Fruit fly (Drosophila melanogaster) whole organism, embryonic: ENCODE results near the gene Syx4.

Experiments
- Adf1 ChIP-seq: fragments of 200-800 bp; sonication (Bioruptor generic); IDR thresholded peaks from 2 replicates; pipeline ENCODE4 v1.3.6; 2022; ENCODE audit warnings: missing biosample characterization, missing genetic modification characterization
- Antp ChIP-seq: fragments of 200-800 bp; sonication (Bioruptor generic); optimal IDR thresholded peaks from 3 replicates; lab custom pipeline; 2016; ENCODE audit warnings: missing biosample characterization, missing genetic modification characterization
- B-H2 ChIP-seq: fragments of 200-800 bp; sonication (Bioruptor generic); optimal IDR thresholded peaks from 2 replicates; lab custom pipeline; 2018; ENCODE audit warnings: missing biosample characterization, mild to moderate bottlenecking, missing genetic modification characterization
- BEAF-32 ChIP-seq: fragments of 200-800 bp; sonication (Bioruptor generic); optimal IDR thresholded peaks from 3 replicates; lab custom pipeline; 2017; ENCODE audit warnings: missing biosample characterization, missing genetic modification characterization, mild to moderate bottlenecking, moderate library complexity, missing genetic modification reagents
- CG10274 ChIP-seq: fragments of 200-800 bp; sonication (Bioruptor generic); optimal IDR thresholded peaks from 3 replicates; lab custom pipeline; 2017; ENCODE audit warnings: missing biosample characterization, mild to moderate bottlenecking, missing genetic modification characterization
- CG11085 ChIP-seq: fragments of 200-800 bp; sonication (Bioruptor generic); IDR thresholded peaks from 2 replicates; pipeline ENCODE4 v1.3.6; 2022; ENCODE audit warnings: missing biosample characterization, missing genetic modification characterization
- CG11695 ChIP-seq: fragments of 200-800 bp; sonication (Bioruptor generic); IDR thresholded peaks from 3 replicates; pipeline ENCODE4 v1.3.6; 2022; ENCODE audit warnings: missing biosample characterization, missing genetic modification characterization
- CG13775 ChIP-seq: fragments of 200-800 bp; sonication (Bioruptor generic); optimal IDR thresholded peaks from 3 replicates; lab custom pipeline; 2017; ENCODE audit warnings: missing biosample characterization, mild to moderate bottlenecking, missing genetic modification characterization
- CG14860 ChIP-seq: fragments of 200-800 bp; sonication (Bioruptor generic); IDR thresholded peaks from 3 replicates; pipeline ENCODE4 v1.3.6; 2022; ENCODE audit warnings: missing biosample characterization, missing genetic modification characterization; ENCODE audit not compliant: partially characterized antibody
- CG17612 ChIP-seq: fragments of 200-800 bp; sonication (Bioruptor generic); IDR thresholded peaks from 2 replicates; pipeline ENCODE4 v1.3.6; 2022; ENCODE audit warnings: missing biosample characterization, missing genetic modification characterization
- CG18262 ChIP-seq: fragments of 200-800 bp; optimal IDR thresholded peaks from 3 replicates; lab custom pipeline; 2019; ENCODE audit warnings: missing biosample characterization, mild to moderate bottlenecking, missing genetic modification characterization, moderate library complexity
- CG2875 ChIP-seq: fragments of 200-800 bp; sonication (Bioruptor generic); optimal IDR thresholded peaks from 2 replicates; lab custom pipeline; 2017; ENCODE audit warnings: missing biosample characterization, mild to moderate bottlenecking, missing genetic modification characterization, missing genetic modification reagents
- CG31441 ChIP-seq: fragments of 200-800 bp; sonication (Bioruptor generic); IDR thresholded peaks from 2 replicates; pipeline ENCODE4 v1.3.6; 2022; ENCODE audit warnings: missing biosample characterization, missing genetic modification characterization
- CG3281 ChIP-seq: fragments of 200-800 bp; sonication (Bioruptor generic); optimal IDR thresholded peaks from 3 replicates; lab custom pipeline; 2017; ENCODE audit warnings: missing biosample characterization, mild to moderate bottlenecking, missing genetic modification characterization
- CG3838 ChIP-seq: fragments of 200-800 bp; sonication (Bioruptor generic); optimal IDR thresholded peaks from 3 replicates; lab custom pipeline; 2016; ENCODE audit warnings: missing biosample characterization, missing genetic modification characterization
- CG4730 ChIP-seq: fragments of 200-800 bp; sonication (Bioruptor generic); IDR thresholded peaks from 2 replicates; pipeline ENCODE4 v1.3.6; 2022; ENCODE audit warnings: missing biosample characterization, missing genetic modification characterization
- CG6791 ChIP-seq: fragments of 200-800 bp; sonication (Bioruptor generic); IDR thresholded peaks from 3 replicates; pipeline ENCODE4 v1.3.6; 2022; ENCODE audit warnings: missing biosample characterization, missing genetic modification characterization; ENCODE audit not compliant: partially characterized antibody
- Dek ChIP-seq: fragments of 200-800 bp; sonication (Bioruptor generic); optimal IDR thresholded peaks from 3 replicates; lab custom pipeline; 2019; ENCODE audit warnings: missing biosample characterization, mild to moderate bottlenecking, missing genetic modification characterization, moderate library complexity
- E2f1 ChIP-seq: fragments of 200-800 bp; sonication (Bioruptor generic); IDR thresholded peaks from 2 replicates; pipeline ENCODE4 v1.3.6; 2022; ENCODE audit warnings: missing biosample characterization, missing genetic modification characterization
- E2f2 ChIP-seq: fragments of 200-800 bp; sonication (Bioruptor generic); IDR thresholded peaks from 2 replicates; pipeline ENCODE4 v1.3.6; 2022; ENCODE audit warnings: missing biosample characterization, missing genetic modification characterization
- ERR ChIP-seq: fragments of 200-800 bp; sonication (Bioruptor generic); optimal IDR thresholded peaks from 2 replicates; lab custom pipeline; 2016; ENCODE audit warnings: missing biosample characterization, missing genetic modification characterization
- Hand ChIP-seq: fragments of 200-800 bp; sonication (Bioruptor generic); optimal IDR thresholded peaks from 2 replicates; lab custom pipeline; 2017; ENCODE audit warnings: mild to moderate bottlenecking, missing biosample characterization, missing genetic modification reagents, missing genetic modification characterization
- MBD-R2 ChIP-seq: fragments of 200-800 bp; sonication (Bioruptor generic); IDR thresholded peaks from 2 replicates; pipeline ENCODE4 v1.3.6; 2022; ENCODE audit warnings: missing biosample characterization, missing genetic modification characterization
- Myb ChIP-seq: fragments of 200-800 bp; sonication (Bioruptor generic); optimal IDR thresholded peaks from 2 replicates; lab custom pipeline; 2016; ENCODE audit warnings: missing biosample characterization, missing genetic modification characterization
- Opbp ChIP-seq: fragments of 200-800 bp; sonication (Bioruptor generic); IDR thresholded peaks from 3 replicates; pipeline ENCODE4 v1.3.6; 2022; ENCODE audit warnings: missing biosample characterization, missing genetic modification characterization; ENCODE audit not compliant: partially characterized antibody
- PHDP ChIP-seq: fragments of 200-800 bp; sonication (Bioruptor generic); optimal IDR thresholded peaks from 3 replicates; lab custom pipeline; 2018; ENCODE audit warnings: missing biosample characterization, mild to moderate bottlenecking, missing genetic modification characterization, moderate library complexity
- Scr ChIP-seq: fragments of 200-800 bp; sonication (Bioruptor generic); IDR thresholded peaks from 2 replicates; pipeline ENCODE4 v1.3.6; 2022; ENCODE audit warnings: missing biosample characterization, missing genetic modification characterization; ENCODE audit not compliant: partially characterized antibody
- bowl ChIP-seq: fragments of 200-800 bp; sonication (Bioruptor generic); IDR thresholded peaks from 2 replicates; pipeline ENCODE4 v1.3.6; 2022; ENCODE audit warnings: missing biosample characterization, missing genetic modification characterization
- chn ChIP-seq: fragments of 200-800 bp; sonication (Bioruptor generic); optimal IDR thresholded peaks from 2 replicates; lab custom pipeline; 2016; ENCODE audit warnings: missing biosample characterization, missing genetic modification characterization
- corto ChIP-seq: fragments of 200-800 bp; sonication (Bioruptor generic); optimal IDR thresholded peaks from 2 replicates; lab custom pipeline; 2016; ENCODE audit warnings: missing biosample characterization, mild to moderate bottlenecking, missing genetic modification characterization, moderate library complexity
- crp ChIP-seq, 2 experiments: fragments of 200-800 bp; sonication (Bioruptor generic); optimal IDR thresholded peaks; 2 replicates in 1 of 2; 3 replicates in 1 of 2; lab custom pipeline; 2017; ENCODE audit warnings: missing biosample characterization in 2 of 2, missing genetic modification characterization in 2 of 2, mild to moderate bottlenecking in 1 of 2, moderate library complexity in 1 of 2
- danr ChIP-seq: fragments of 200-800 bp; sonication (Bioruptor generic); IDR thresholded peaks from 2 replicates; pipeline ENCODE4 v1.3.6; 2022; ENCODE audit warnings: missing biosample characterization, missing genetic modification characterization
- dysf ChIP-seq: fragments of 200-800 bp; sonication (Bioruptor generic); IDR thresholded peaks from 3 replicates; pipeline ENCODE4 v1.3.6; 2022; ENCODE audit warnings: missing biosample characterization, missing genetic modification characterization
- ewg ChIP-seq: fragments of 200-800 bp; sonication (Bioruptor generic); optimal IDR thresholded peaks from 3 replicates; lab custom pipeline; 2017; ENCODE audit warnings: mild to moderate bottlenecking, missing biosample characterization, missing genetic modification reagents, missing genetic modification characterization
- exex ChIP-seq: fragments of 200-800 bp; sonication (Bioruptor generic); optimal IDR thresholded peaks from 4 replicates; lab custom pipeline; 2018; ENCODE audit warnings: missing biosample characterization, mild to moderate bottlenecking, missing genetic modification characterization, moderate library complexity
- gcm ChIP-seq: fragments of 200-800 bp; sonication (Bioruptor generic); optimal IDR thresholded peaks from 2 replicates; lab custom pipeline; 2019; ENCODE audit warnings: missing biosample characterization, mild to moderate bottlenecking, missing genetic modification characterization, moderate library complexity
- gfzf ChIP-seq: fragments of 200-800 bp; sonication (Bioruptor generic); optimal IDR thresholded peaks from 2 replicates; lab custom pipeline; 2016; ENCODE audit warnings: missing biosample characterization, mild to moderate bottlenecking, missing genetic modification characterization, moderate library complexity
- gsb ChIP-seq: fragments of 200-800 bp; sonication (Bioruptor generic); IDR thresholded peaks from 2 replicates; pipeline ENCODE4 v1.3.6; 2022; ENCODE audit warnings: missing biosample characterization, missing genetic modification characterization
- ind ChIP-seq: fragments of 200-800 bp; sonication (Bioruptor generic); optimal IDR thresholded peaks from 3 replicates; lab custom pipeline; 2016; ENCODE audit warnings: missing biosample characterization, missing genetic modification characterization
- ken ChIP-seq: fragments of 200-800 bp; sonication (Bioruptor generic); IDR thresholded peaks from 3 replicates; pipeline ENCODE4 v1.3.6; 2022; ENCODE audit warnings: missing biosample characterization, missing genetic modification characterization
- knrl ChIP-seq: fragments of 200-800 bp; sonication (Bioruptor generic); IDR thresholded peaks from 3 replicates; pipeline ENCODE4 v1.3.6; 2022; ENCODE audit warnings: missing biosample characterization, missing genetic modification characterization; ENCODE audit not compliant: partially characterized antibody
- lab ChIP-seq: fragments of 200-800 bp; sonication (Bioruptor generic); optimal IDR thresholded peaks from 3 replicates; lab custom pipeline; 2017; ENCODE audit warnings: missing biosample characterization, missing genetic modification characterization, mild to moderate bottlenecking, moderate library complexity, missing genetic modification reagents
- luna ChIP-seq: fragments of 200-800 bp; sonication (Bioruptor generic); optimal IDR thresholded peaks from 2 replicates; lab custom pipeline; 2016; ENCODE audit warnings: missing biosample characterization, missing genetic modification characterization
- nom ChIP-seq: fragments of 200-800 bp; sonication (Bioruptor generic); optimal IDR thresholded peaks from 2 replicates; lab custom pipeline; 2017; ENCODE audit warnings: missing biosample characterization, missing genetic modification characterization, mild to moderate bottlenecking, moderate library complexity, missing genetic modification reagents
- sens-2 ChIP-seq: fragments of 200-800 bp; sonication (Bioruptor generic); IDR thresholded peaks from 2 replicates; pipeline ENCODE4 v1.3.6; 2022; ENCODE audit warnings: missing biosample characterization, missing genetic modification characterization
- sima ChIP-seq: fragments of 200-800 bp; sonication (Bioruptor generic); optimal IDR thresholded peaks from 2 replicates; lab custom pipeline; 2016; ENCODE audit warnings: missing biosample characterization, missing genetic modification characterization
- slbo ChIP-seq: fragments of 200-800 bp; sonication (Bioruptor generic); IDR thresholded peaks from 2 replicates; pipeline ENCODE4 v1.3.6; 2022; ENCODE audit warnings: missing biosample characterization, missing genetic modification characterization
- slp2 ChIP-seq: fragments of 200-800 bp; sonication (Bioruptor generic); optimal IDR thresholded peaks from 2 replicates; lab custom pipeline; 2016; ENCODE audit warnings: missing biosample characterization, missing genetic modification characterization
- trem ChIP-seq: fragments of 200-800 bp; optimal IDR thresholded peaks from 3 replicates; lab custom pipeline; 2019; ENCODE audit warnings: missing biosample characterization, mild to moderate bottlenecking, missing genetic modification characterization, moderate library complexity
- unpg ChIP-seq: fragments of 200-800 bp; sonication (Bioruptor generic); optimal IDR thresholded peaks from 3 replicates; lab custom pipeline; 2018; ENCODE audit warnings: missing biosample characterization, mild to moderate bottlenecking, missing genetic modification characterization, moderate library complexity

Gene Syx4

dm6 chrX:2727506-2727905, 16.4 kb downstream of the Syx4 start, which contains the start of gene dwg (continued):
- TF ChIP-seq crp (GFP tag; optimal IDR thresholded peaks at IDR 0.05; lab: Kevin White, UChicago) (peak in 1 of 2 experiments; percentile 32), Scr (GFP tag; lab: Robert Waterston, UW) (peak; percentile 82), slbo (GFP tag; lab: Robert Waterston, UW) (no peak), sens-2 (GFP tag; lab: Robert Waterston, UW) (no peak), CG11085 (GFP tag; lab: Robert Waterston, UW) (no peak), luna (GFP tag; lab: Kevin White, UChicago) (no peak), exex (tag; lab: Kevin White, UChicago) (no peak), Hand (no peak), CG14860 (GFP tag; lab: Robert Waterston, UW) (peak; percentile 68; the same call in 2 of the 3 replicates), E2f2 (GFP tag; lab: Robert Waterston, UW) (peak; percentile 54), Antp (no peak), BEAF-32 (GFP tag; lab: Kevin White, UChicago) (peak; percentile 79), CG10274 (GFP tag; lab: Kevin White, UChicago) (no peak), gsb (no peak), gfzf (GFP tag; lab: Kevin White, UChicago) (peak; percentile 28), Dek (no peak), Adf1 (no peak), knrl (GFP tag; lab: Robert Waterston, UW) (peak; percentile 75; the same call in 2 of the 3 replicates), MBD-R2 (peak; percentile 75), CG3838 (GFP tag; lab: Kevin White, UChicago) (no peak), Myb (GFP tag; lab: Kevin White, UChicago) (peak; percentile 77), ewg (no peak)

dm6 chrX:2726420-2726819, 17.5 kb downstream of the Syx4 start, which contains the start of gene vilya:
TSS of gene vilya (plus strand) at chrX:2726678.
- TF ChIP-seq PHDP (tag; lab: Kevin White, UChicago) = no peak
- no peak for TF ChIP-seq ERR
- TF ChIP-seq E2f1 (GFP tag; lab: Robert Waterston, UW) = no peak
- TF ChIP-seq trem (tag; lab: Kevin White, UChicago) = peak; percentile 92
- no peak for TF ChIP-seq sima
- TF ChIP-seq gcm (GFP tag; lab: Kevin White, UChicago) = no peak
- no peak for TF ChIP-seq CG31441 (GFP tag; lab: Robert Waterston, UW)

DNA sequence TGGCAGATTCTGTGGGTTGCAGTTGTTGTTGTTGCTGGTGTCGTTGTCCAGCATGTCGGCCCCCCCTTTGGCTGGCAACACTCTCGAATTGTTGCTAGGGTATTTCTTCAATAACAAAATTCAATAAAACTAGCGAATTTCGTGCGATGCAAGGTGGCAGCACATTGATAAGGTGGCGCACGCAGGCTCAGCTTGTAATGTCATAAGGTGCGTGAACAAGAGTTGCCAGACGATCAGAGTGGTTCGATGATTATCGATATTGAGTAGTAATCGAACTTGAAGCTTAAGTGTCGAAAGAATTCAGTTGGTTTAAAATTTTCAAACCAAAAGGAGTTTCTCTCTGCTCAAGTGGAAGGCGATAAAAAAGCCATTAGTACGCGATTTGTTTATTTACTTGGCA, 23.8 kb downstream of the Syx4 start, which contains the start of gene CG2701:
Gene CG2701 (minus strand): TSS at position 206 of the 400 bp plus-strand sequence.
- TF ChIP-seq chn (GFP tag; lab: Kevin White, UChicago) = no peak
- no peak for TF ChIP-seq bowl (GFP tag; lab: Robert Waterston, UW)
- TF ChIP-seq nom = no peak
- TF ChIP-seq corto (GFP tag; lab: Kevin White, UChicago) = no peak
- TF ChIP-seq CG18262 (tag; lab: Kevin White, UChicago) = no peak
- no peak for TF ChIP-seq ken (GFP tag; lab: Robert Waterston, UW)
- TF ChIP-seq lab (GFP tag; lab: Kevin White, UChicago) = no peak
- no peak for TF ChIP-seq CG31441 (GFP tag; lab: Robert Waterston, UW)
- TF ChIP-seq CG6791 (GFP tag; lab: Robert Waterston, UW) = peak; percentile 81
- no peak for TF ChIP-seq CG17612 (GFP tag; lab: Robert Waterston, UW)
- TF ChIP-seq ind (GFP tag; lab: Kevin White, UChicago) = peak; percentile 21
- TF ChIP-seq CG3281 = no peak
- TF ChIP-seq Opbp (GFP tag; lab: Robert Waterston, UW) = peak; percentile 74; the same call in 2 of the 3 replicates
- no peak for TF ChIP-seq dysf (GFP tag; lab: Robert Waterston, UW)
- no peak for TF ChIP-seq CG13775 (GFP tag; lab: Kevin White, UChicago)
- TF ChIP-seq unpg (GFP tag; lab: Kevin White, UChicago) = no peak
- TF ChIP-seq CG11695 = no peak
- no peak for TF ChIP-seq B-H2
- no peak for TF ChIP-seq danr (GFP tag; lab: Robert Waterston, UW)
- no peak for TF ChIP-seq CG4730 (GFP tag; lab: Robert Waterston, UW)
- no peak for TF ChIP-seq slp2 (GFP tag; lab: Kevin White, UChicago)
- no peak for TF ChIP-seq CG2875 (GFP tag; lab: Kevin White, UChicago)
